Worm (Caenorhabditis elegans) whole organism, L1 larva: Measurements from ENCODE around the gene F07F6.8.
A peak's percentile ranks its signal among the peaks of the same experiment; 100 is the strongest.

Source experiments
- C16A3.4 ChIP-seq: fragments of 150-350 bp; optimal IDR thresholded peaks from 2 replicates; lab custom pipeline; 2014; ENCODE audit warnings: missing biosample characterization, missing genetic modification characterization
- C34B4.2 ChIP-seq: sonication (generic microtip); optimal IDR thresholded peaks from 2 replicates; lab custom pipeline; 2017; ENCODE audit warnings: mild to moderate bottlenecking, missing genetic modification characterization, missing compliant biosample characterization
- Y116A8C.19 ChIP-seq: sonication (generic microtip); optimal IDR thresholded peaks from 2 replicates; lab custom pipeline; 2016; ENCODE audit warnings: missing compliant biosample characterization, missing genetic modification characterization, borderline replicate concordance
- aha-1 ChIP-seq: fragments of 150-350 bp; optimal IDR thresholded peaks from 2 replicates; lab custom pipeline; 2014; ENCODE audit warnings: missing biosample characterization, missing genetic modification characterization
- alr-1 ChIP-seq: fragments of 200-800 bp; sonication (Bioruptor generic); optimal IDR thresholded peaks from 2 replicates; lab custom pipeline; 2018; ENCODE audit warnings: borderline replicate concordance, mild to moderate bottlenecking, missing genetic modification characterization, missing compliant biosample characterization
- aly-2 ChIP-seq: fragments of 150-350 bp; optimal IDR thresholded peaks from 2 replicates; lab custom pipeline; 2014; ENCODE audit warnings: missing biosample characterization, missing genetic modification characterization
- ama-1 ChIP-seq: fragments of 150-350 bp; optimal IDR thresholded peaks from 2 replicates; lab custom pipeline; 2014
- ceh-63 ChIP-seq: fragments of 200-800 bp; sonication (Bioruptor generic); optimal IDR thresholded peaks from 2 replicates; lab custom pipeline; 2018; ENCODE audit warnings: mild to moderate bottlenecking, missing genetic modification characterization, missing compliant biosample characterization
- ceh-8 ChIP-seq: fragments of 200-800 bp; sonication (Bioruptor generic); optimal IDR thresholded peaks from 2 replicates; lab custom pipeline; 2018; ENCODE audit warnings: mild to moderate bottlenecking, missing genetic modification characterization, moderate library complexity, missing compliant biosample characterization
- ceh-82 ChIP-seq, 3 experiments: fragments of 150-350 bp in 1 of 3; sonication (generic microtip) in 2 of 3; optimal IDR thresholded peaks; 2 replicates each; lab custom pipeline; 2014 to 2017; ENCODE audit warnings: missing biosample characterization in 3 of 3, missing genetic modification characterization in 3 of 3
- ceh-90 ChIP-seq: sonication (generic microtip); optimal IDR thresholded peaks from 2 replicates; lab custom pipeline; 2016; ENCODE audit warnings: missing genetic modification characterization, missing compliant biosample characterization
- egl-13 ChIP-seq: sonication (generic microtip); optimal IDR thresholded peaks from 2 replicates; lab custom pipeline; 2016; ENCODE audit warnings: missing genotype, missing genetic modification reagents, missing genetic modification characterization, missing compliant biosample characterization
- egl-27 ChIP-seq, 2 experiments: fragments of 150-350 bp in 1 of 2; sonication (generic microtip); optimal IDR thresholded peaks; 3 replicates each; lab custom pipeline; 2017 to 2018; ENCODE audit warnings: missing biosample characterization in 2 of 2, missing genetic modification characterization in 2 of 2, missing genetic modification reagents in 2 of 2
- elt-2 ChIP-seq: sonication (generic microtip); optimal IDR thresholded peaks from 2 replicates; lab custom pipeline; 2016; ENCODE audit warnings: missing genetic modification characterization, mild to moderate bottlenecking, inconsistent platforms, missing compliant biosample characterization, missing genetic modification reagents
- elt-3 ChIP-seq, 6 experiments: fragments of 150-350 bp in 1 of 6; sonication (generic microtip); optimal IDR thresholded peaks; 2 replicates each; lab custom pipeline; 2017 to 2018; ENCODE audit warnings: missing biosample characterization in 6 of 6, missing genetic modification characterization in 6 of 6, inconsistent platforms in 1 of 6
- ets-5 ChIP-seq: fragments of 200-800 bp; sonication (Bioruptor generic); IDR thresholded peaks from 2 replicates; pipeline ENCODE4 v1.3.6; 2022; ENCODE audit warnings: missing genetic modification characterization, missing compliant biosample characterization
- fkh-4 ChIP-seq: sonication (generic microtip); optimal IDR thresholded peaks from 2 replicates; lab custom pipeline; 2016; ENCODE audit warnings: missing compliant biosample characterization, missing genetic modification characterization, borderline replicate concordance
- grh-1 ChIP-seq: fragments of 200-800 bp; sonication (Bioruptor generic); IDR thresholded peaks from 2 replicates; pipeline ENCODE4 v1.3.6; 2022; ENCODE audit warnings: missing genetic modification reagents, missing genetic modification characterization, missing compliant biosample characterization
- hlh-4 ChIP-seq: sonication (generic microtip); optimal IDR thresholded peaks from 2 replicates; lab custom pipeline; 2016; ENCODE audit warnings: mild to moderate bottlenecking, missing genetic modification characterization, missing compliant biosample characterization
- hpl-2 ChIP-seq: fragments of 150-350 bp; optimal IDR thresholded peaks from 2 replicates; lab custom pipeline; 2014; ENCODE audit warnings: missing biosample characterization, missing genetic modification reagents, missing genetic modification characterization
- lin-13 ChIP-seq: fragments of 150-350 bp; optimal IDR thresholded peaks from 2 replicates; lab custom pipeline; 2014; ENCODE audit warnings: missing biosample characterization, missing genetic modification reagents, missing genetic modification characterization
- lin-14 ChIP-seq: fragments of 200-800 bp; sonication (Bioruptor generic); optimal IDR thresholded peaks from 2 replicates; lab custom pipeline; 2018; ENCODE audit warnings: mild to moderate bottlenecking, missing genetic modification characterization, moderate library complexity, missing compliant biosample characterization
- lin-15B ChIP-seq: fragments of 150-350 bp; sonication (generic microtip); optimal IDR thresholded peaks from 3 replicates; lab custom pipeline; 2014; ENCODE audit warnings: missing biosample characterization, missing genetic modification characterization
- lin-39 ChIP-seq: fragments of 150-350 bp; optimal IDR thresholded peaks from 2 replicates; lab custom pipeline; 2014; ENCODE audit warnings: missing biosample characterization, missing genetic modification reagents, missing genetic modification characterization
- lir-3 ChIP-seq: sonication (generic microtip); optimal IDR thresholded peaks from 2 replicates; lab custom pipeline; 2016; ENCODE audit warnings: mild to moderate bottlenecking, missing genetic modification characterization, moderate library complexity, missing compliant biosample characterization; ENCODE audit not compliant: poor library complexity
- lsy-2 ChIP-seq, 2 experiments: fragments of 150-350 bp; optimal IDR thresholded peaks; 2 replicates each; lab custom pipeline; 2014; ENCODE audit warnings: missing biosample characterization in 2 of 2, missing genetic modification characterization in 2 of 2
- mdl-1 ChIP-seq, 2 experiments: fragments of 150-350 bp; optimal IDR thresholded peaks; 2 replicates each; lab custom pipeline; 2014 to 2017; ENCODE audit warnings: missing biosample characterization in 2 of 2, missing genetic modification characterization in 2 of 2, inconsistent platforms in 1 of 2
- mef-2 ChIP-seq: fragments of 150-350 bp; optimal IDR thresholded peaks from 2 replicates; lab custom pipeline; 2014; ENCODE audit warnings: missing biosample characterization, missing genetic modification characterization
- nhr-19 ChIP-seq: fragments of 200-800 bp; sonication (Bioruptor generic); conservative IDR thresholded peaks from 2 replicates; pipeline ENCODE4 v1.3.6; 2022; ENCODE audit warnings: missing genetic modification characterization, missing compliant biosample characterization
- nhr-20 ChIP-seq: sonication (generic microtip); optimal IDR thresholded peaks from 2 replicates; lab custom pipeline; 2016; ENCODE audit warnings: mild to moderate bottlenecking, missing genetic modification characterization, missing compliant biosample characterization
- nhr-237 ChIP-seq: fragments of 150-350 bp; optimal IDR thresholded peaks from 2 replicates; lab custom pipeline; 2014; ENCODE audit warnings: missing biosample characterization, missing genetic modification characterization
- nhr-47 ChIP-seq: sonication (generic microtip); optimal IDR thresholded peaks from 2 replicates; lab custom pipeline; 2016; ENCODE audit warnings: mild to moderate bottlenecking, missing genetic modification characterization, moderate library complexity, missing compliant biosample characterization
- nhr-77 ChIP-seq: fragments of 150-350 bp; optimal IDR thresholded peaks from 2 replicates; lab custom pipeline; 2014; ENCODE audit warnings: missing biosample characterization, missing genetic modification characterization
- nhr-84 ChIP-seq: sonication (generic microtip); optimal IDR thresholded peaks from 2 replicates; lab custom pipeline; 2017; ENCODE audit warnings: missing biosample characterization, missing genetic modification characterization
- nhr-90 ChIP-seq: sonication (generic microtip); optimal IDR thresholded peaks from 2 replicates; lab custom pipeline; 2016; ENCODE audit warnings: mild to moderate bottlenecking, missing genetic modification characterization, missing compliant biosample characterization; ENCODE audit not compliant: poor library complexity
- pag-3 ChIP-seq: sonication (generic microtip); optimal IDR thresholded peaks from 2 replicates; lab custom pipeline; 2017; ENCODE audit warnings: missing genetic modification characterization, mild to moderate bottlenecking, missing compliant biosample characterization, antibody characterized with exemption, borderline replicate concordance; ENCODE audit not compliant: insufficient read depth
- rnt-1 ChIP-seq: sonication (generic microtip); optimal IDR thresholded peaks from 2 replicates; lab custom pipeline; 2016; ENCODE audit warnings: mild to moderate bottlenecking, missing genetic modification characterization, moderate library complexity, missing compliant biosample characterization
- skn-1 ChIP-seq: fragments of 150-350 bp; optimal IDR thresholded peaks from 2 replicates; lab custom pipeline; 2014; ENCODE audit warnings: missing biosample characterization, missing genetic modification characterization
- sox-4 ChIP-seq: sonication (generic microtip); optimal IDR thresholded peaks from 2 replicates; lab custom pipeline; 2016; ENCODE audit warnings: missing genetic modification characterization, missing compliant biosample characterization
- sptf-1 ChIP-seq: fragments of 150-350 bp; optimal IDR thresholded peaks from 2 replicates; lab custom pipeline; 2014; ENCODE audit warnings: missing biosample characterization, missing genetic modification characterization
- sup-37 ChIP-seq: fragments of 200-800 bp; sonication (Bioruptor generic); optimal IDR thresholded peaks from 2 replicates; lab custom pipeline; 2018; ENCODE audit warnings: mild to moderate bottlenecking, missing genetic modification characterization, missing compliant biosample characterization
- tbx-2 ChIP-seq: sonication (generic microtip); optimal IDR thresholded peaks from 2 replicates; lab custom pipeline; 2016; ENCODE audit warnings: missing genetic modification characterization, missing compliant biosample characterization
- tlp-1 ChIP-seq: fragments of 150-350 bp; optimal IDR thresholded peaks from 2 replicates; lab custom pipeline; 2014; ENCODE audit warnings: missing biosample characterization, missing genetic modification characterization
- unc-30 ChIP-seq: sonication (generic microtip); optimal IDR thresholded peaks from 2 replicates; lab custom pipeline; 2017; ENCODE audit warnings: missing biosample characterization, missing genetic modification characterization
- unc-62 ChIP-seq: fragments of 150-350 bp; optimal IDR thresholded peaks from 2 replicates; lab custom pipeline; 2014; ENCODE audit warnings: missing biosample characterization, missing genetic modification reagents, missing genetic modification characterization
- unc-86 ChIP-seq: sonication (generic microtip); optimal IDR thresholded peaks from 2 replicates; lab custom pipeline; 2016; ENCODE audit warnings: missing genetic modification characterization, missing compliant biosample characterization
- unc-98 ChIP-seq: fragments of 200-800 bp; sonication (Bioruptor generic); IDR thresholded peaks from 2 replicates; pipeline ENCODE4 v1.3.6; 2022; ENCODE audit warnings: missing genetic modification characterization, missing compliant biosample characterization
- vab-15 ChIP-seq: sonication (generic microtip); optimal IDR thresholded peaks from 2 replicates; lab custom pipeline; 2017; ENCODE audit warnings: missing genotype, mild to moderate bottlenecking, missing genetic modification characterization, missing compliant biosample characterization
- xbp-1 ChIP-seq: sonication (generic microtip); optimal IDR thresholded peaks from 2 replicates; lab custom pipeline; 2016; ENCODE audit warnings: missing genetic modification characterization, missing compliant biosample characterization
- zag-1 ChIP-seq: fragments of 150-350 bp; optimal IDR thresholded peaks from 2 replicates; lab custom pipeline; 2014; ENCODE audit warnings: missing biosample characterization, missing genetic modification characterization
- ztf-4 ChIP-seq: fragments of 150-350 bp; optimal IDR thresholded peaks from 2 replicates; lab custom pipeline; 2014; ENCODE audit warnings: missing biosample characterization, missing genetic modification characterization

F07F6.8 gene

DNA sequence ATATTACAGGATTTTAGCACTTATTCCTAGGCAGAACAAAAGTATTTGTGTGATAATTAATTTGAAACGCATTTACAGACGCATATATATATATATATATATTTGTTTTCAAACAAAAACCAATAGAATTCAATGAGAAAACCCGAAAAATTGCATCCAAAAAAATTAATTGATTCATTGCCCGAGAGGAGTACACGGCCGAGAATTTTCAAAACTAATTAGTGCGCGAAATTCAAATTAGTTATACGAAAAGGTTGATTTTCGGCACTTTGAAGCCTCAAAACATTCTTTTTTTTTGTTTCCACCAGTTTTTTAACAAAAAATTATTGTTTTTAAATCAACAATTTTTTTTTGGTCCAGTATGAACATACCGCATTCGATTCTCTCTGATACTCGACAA lies 34.1 kb downstream of the F07F6.8 start (continued):
- TF ChIP-seq egl-13 (no peak), lin-39 (tag; lab: Kevin White, UChicago) (no peak), sox-4 (tag; lab: Kevin White, UChicago) (no peak), tbx-2 (tag; lab: Kevin White, UChicago) (no peak)

ce11 chrII:5389831-5390323 lies 35.7 kb downstream of the F07F6.8 start, which contains the start of gene ndx-6:
TSS of gene ndx-6 (minus strand) at chrII:5389881.
- TF ChIP-seq tlp-1 (tag; lab: Kevin White, UChicago) (no peak), elt-2 (tag; lab: Kevin White, UChicago) (peak; percentile 86), aha-1 (no peak), unc-62 (GFP tag; lab: Kevin White, UChicago) (no peak), hpl-2 (no peak), egl-13 (peak; percentile 64), nhr-90 (tag; lab: Kevin White, UChicago) (peak; percentile 88), lin-14 (peak; percentile 88), aly-2 (tag; lab: Kevin White, UChicago) (peak; percentile 82), ceh-63 (no peak), hlh-4 (no peak), mdl-1 (tag; optimal IDR thresholded peaks at IDR 0.05; lab: Kevin White, UChicago) (peak in 1 of 2 experiments; percentile 65), lir-3 (tag; lab: Kevin White, UChicago) (peak; percentile 62), C34B4.2 (tag; lab: Kevin White, UChicago) (no peak), unc-98 (no peak), nhr-237 (no peak), grh-1 (peak; percentile 60), nhr-47 (tag; lab: Kevin White, UChicago) (peak; percentile 90), mef-2 (tag; lab: Kevin White, UChicago) (no peak), ets-5 (no peak), ceh-8 (no peak), ztf-4 (tag; lab: Kevin White, UChicago) (peak; percentile 76), sup-37 (GFP tag; lab: Kevin White, UChicago) (no peak), zag-1 (tag; lab: Kevin White, UChicago) (no peak), ceh-90 (tag; lab: Kevin White, UChicago) (peak; percentile 26), C16A3.4 (peak; percentile 90), ama-1 (lab: Kevin White, UChicago) (peak; percentile 75), nhr-77 (tag; lab: Kevin White, UChicago) (peak; percentile 52), alr-1 (tag; lab: Kevin White, UChicago) (no peak), Y116A8C.19 (no peak), lsy-2 (tag; optimal IDR thresholded peaks at IDR 0.05; lab: Kevin White, UChicago) (peak; percentile 90 to 92), lin-15B (peak; percentile 59), pag-3 (tag; lab: Kevin White, UChicago) (no peak), ceh-82 (tag; optimal IDR thresholded peaks at IDR 0.05; lab: Kevin White, UChicago) (peak; percentile 81 to 88 (median 84)), egl-27 (tag; optimal IDR thresholded peaks at IDR 0.05; lab: Kevin White, UChicago) (no peak), sptf-1 (no peak), unc-86 (tag; lab: Kevin White, UChicago) (peak; percentile 76), elt-3 (tag; optimal IDR thresholded peaks at IDR 0.05; lab: Kevin White, UChicago) (peak in 2 of 6 experiments; percentile 73 to 87), vab-15 (tag; lab: Kevin White, UChicago) (no peak), unc-30 (no peak), nhr-19 (GFP tag; lab: Robert Waterston, UW) (peak; percentile 87), lin-13 (GFP tag; lab: Kevin White, UChicago) (peak; percentile 77), xbp-1 (tag; lab: Kevin White, UChicago) (peak; percentile 88), nhr-84 (tag; lab: Kevin White, UChicago) (no peak), fkh-4 (tag; lab: Kevin White, UChicago) (no peak), rnt-1 (tag; lab: Kevin White, UChicago) (peak; percentile 93), skn-1 (peak; percentile 82), nhr-20 (peak; percentile 91)
